Fruit fly (Drosophila melanogaster): ENCODE data around the gene CG33346.

Gene CG33346

DNA sequence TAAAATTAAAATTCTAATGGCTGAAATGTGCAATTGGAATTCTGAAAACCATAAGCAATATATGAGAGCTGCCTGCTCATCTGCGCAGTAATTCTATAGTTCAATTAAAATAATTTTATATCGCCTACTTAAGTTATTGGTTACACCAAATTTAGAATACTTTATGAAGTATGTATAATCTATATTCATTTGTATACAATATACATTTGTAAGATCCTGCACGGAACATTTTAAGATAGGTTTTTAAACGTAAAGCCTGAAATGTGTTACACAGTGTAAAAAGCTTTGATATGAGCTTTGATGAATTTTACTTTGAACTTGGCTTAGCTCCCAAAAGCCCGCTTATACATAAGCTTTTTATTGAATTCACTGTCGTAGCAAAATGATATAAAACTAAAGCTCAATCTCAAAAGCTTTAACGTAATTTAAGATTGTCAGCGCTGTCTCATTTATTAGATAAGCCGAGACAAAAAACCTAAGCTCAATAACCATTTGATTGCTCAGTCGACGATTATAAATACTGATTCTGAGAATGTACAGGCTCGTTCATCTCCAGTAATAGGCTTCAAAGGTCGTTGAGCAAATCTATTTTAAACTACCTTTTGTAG is 8.6 kb downstream of the CG33346 start:
- TF ChIP-seq Dll (optimal IDR thresholded peaks at IDR 0.05) (no peak), psq (optimal IDR thresholded peaks at IDR 0.05) (no peak), usp (GFP tag; optimal IDR thresholded peaks at IDR 0.05) (no peak), EcR (GFP tag; optimal IDR thresholded peaks at IDR 0.05) (no peak), CG8478 (optimal IDR thresholded peaks at IDR 0.05) (no peak), pan (optimal IDR thresholded peaks at IDR 0.05) (no peak)

DNA sequence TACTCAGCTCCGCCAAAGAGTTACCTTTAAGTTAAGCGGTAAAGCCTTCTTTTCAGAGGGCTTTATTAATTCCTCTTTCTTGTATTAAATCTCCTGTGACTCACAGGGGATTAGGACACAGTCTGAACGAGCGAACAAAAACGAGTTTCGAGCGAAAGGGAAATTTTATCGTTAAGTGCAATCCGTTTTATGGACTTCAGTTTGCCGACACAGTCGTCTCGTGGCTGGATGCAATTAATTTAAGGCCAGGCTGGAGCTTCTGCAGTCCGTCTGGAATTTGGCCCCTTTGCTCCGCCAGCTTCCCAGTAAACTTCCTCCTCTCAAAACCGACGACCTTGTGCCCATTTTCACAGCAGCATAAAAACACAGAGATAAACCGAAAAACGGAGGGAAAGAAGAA is 10.6 kb downstream of the CG33346 start:
- no peak for TF ChIP-seq usp (GFP tag; optimal IDR thresholded peaks at IDR 0.05)
- TF ChIP-seq psq (optimal IDR thresholded peaks at IDR 0.05), result no peak
- TF ChIP-seq Dll (optimal IDR thresholded peaks at IDR 0.05), result no peak
- TF ChIP-seq pan (optimal IDR thresholded peaks at IDR 0.05), result no peak
- TF ChIP-seq CG8478 (optimal IDR thresholded peaks at IDR 0.05), result no peak
- TF ChIP-seq EcR (GFP tag; optimal IDR thresholded peaks at IDR 0.05), result no peak

DNA sequence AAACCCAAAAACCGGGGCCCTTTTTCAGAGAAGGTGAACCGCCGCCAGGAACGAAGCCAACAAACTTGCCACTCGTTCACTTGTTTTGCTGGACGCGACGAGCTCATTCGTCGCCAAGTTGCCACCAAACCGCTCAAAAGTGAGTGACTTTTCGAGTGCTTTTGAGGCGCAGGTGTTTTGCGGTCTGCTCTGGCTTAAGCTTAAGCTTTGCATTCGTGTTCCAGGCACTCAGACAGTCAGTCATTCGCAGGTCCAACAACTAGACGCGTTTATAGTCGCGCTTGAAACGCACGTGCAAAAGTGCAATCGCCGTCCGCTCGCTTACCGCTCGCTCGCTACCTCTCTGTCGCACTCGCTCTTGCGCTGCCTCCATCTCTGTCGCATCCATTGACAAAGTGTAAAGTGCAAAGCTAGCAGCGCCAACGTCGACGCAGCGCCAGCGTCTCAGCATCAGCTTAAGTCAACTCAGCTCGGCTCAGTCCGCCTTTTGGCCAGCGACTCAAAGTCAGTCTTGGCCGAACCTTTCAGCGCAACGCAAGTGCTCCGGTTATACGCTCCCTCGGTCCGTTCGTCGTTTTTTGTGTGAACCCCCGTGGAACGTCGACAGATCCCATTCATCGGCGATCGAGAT is 12.9 kb downstream of the CG33346 start:
- TF ChIP-seq psq (optimal IDR thresholded peaks at IDR 0.05) (no peak), usp (GFP tag; optimal IDR thresholded peaks at IDR 0.05) (no peak), CG8478 (optimal IDR thresholded peaks at IDR 0.05) (no peak), EcR (GFP tag; optimal IDR thresholded peaks at IDR 0.05) (no peak), pan (optimal IDR thresholded peaks at IDR 0.05) (no peak), Dll (optimal IDR thresholded peaks at IDR 0.05) (no peak)

DNA sequence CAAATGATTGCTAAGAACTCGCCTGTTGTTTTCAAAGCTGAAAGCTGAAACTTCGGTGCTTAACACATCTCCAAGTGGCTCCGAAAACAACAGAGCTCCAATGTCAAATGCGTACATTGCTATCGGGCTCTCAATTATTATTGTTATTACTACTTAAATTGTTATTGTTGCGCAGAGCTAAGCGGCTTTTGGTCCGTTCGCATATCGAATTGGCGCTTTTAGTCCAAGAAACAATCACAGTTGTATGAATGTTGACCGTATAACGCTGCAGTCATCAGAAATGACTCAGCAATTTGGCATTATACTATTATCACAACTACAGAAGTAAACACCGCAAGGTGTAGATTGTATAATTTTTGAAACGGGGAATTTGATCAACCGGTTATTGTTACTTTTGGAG is 16.5 kb downstream of the CG33346 start:
- TF ChIP-seq usp (GFP tag; optimal IDR thresholded peaks at IDR 0.05) (no peak), Dll (optimal IDR thresholded peaks at IDR 0.05) (no peak)

DNA sequence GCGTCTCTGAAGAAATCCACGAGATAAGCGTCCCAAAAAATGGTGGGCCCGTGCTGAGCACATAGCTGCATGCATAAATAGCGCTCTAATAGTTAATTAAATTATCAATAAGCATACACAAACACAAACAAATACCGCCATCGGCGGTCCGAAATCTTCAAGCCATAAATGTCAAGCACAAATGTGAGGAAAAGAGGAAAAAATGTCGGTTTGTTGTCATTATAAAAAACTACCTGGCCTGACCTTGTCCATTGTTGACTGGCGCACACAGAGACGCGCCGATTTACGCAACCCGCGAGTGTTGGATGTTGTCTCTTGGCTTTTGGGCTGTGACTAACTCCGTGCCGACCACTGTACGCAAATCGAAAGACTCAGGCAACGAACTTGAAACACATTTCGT is 18.9 kb downstream of the CG33346 start:
- TF ChIP-seq Dll (optimal IDR thresholded peaks at IDR 0.05) (no peak), usp (GFP tag; optimal IDR thresholded peaks at IDR 0.05) (no peak), CG8478 (optimal IDR thresholded peaks at IDR 0.05) (no peak), psq (optimal IDR thresholded peaks at IDR 0.05) (no peak), pan (optimal IDR thresholded peaks at IDR 0.05) (no peak), EcR (GFP tag; optimal IDR thresholded peaks at IDR 0.05) (no peak)

DNA sequence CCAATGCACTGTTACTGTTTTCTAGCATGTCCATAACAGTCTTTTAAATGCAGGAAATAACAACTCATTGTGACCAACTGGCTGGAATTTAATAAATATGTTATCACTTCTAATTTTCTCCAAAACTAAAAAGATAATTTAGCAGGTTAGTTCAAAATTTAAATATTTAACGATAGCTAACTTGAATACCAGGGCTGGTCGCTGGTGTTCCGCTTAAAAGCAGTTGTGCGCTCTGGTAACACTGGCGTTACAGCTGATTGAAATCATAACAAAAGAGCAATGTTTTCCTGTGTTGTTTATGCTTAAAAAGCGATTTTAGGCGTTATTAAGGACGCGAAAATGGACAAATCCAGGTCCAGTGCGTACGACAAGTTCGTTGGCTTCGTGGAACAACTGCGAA is 27.0 kb downstream of the CG33346 start, which contains the start of gene htt:
htt (plus strand) TSS at position 250 of the 400 bp plus-strand sequence.
- TF ChIP-seq CG8478 (optimal IDR thresholded peaks at IDR 0.05) (no peak), Dll (optimal IDR thresholded peaks at IDR 0.05) (no peak), usp (GFP tag; optimal IDR thresholded peaks at IDR 0.05) (no peak), psq (optimal IDR thresholded peaks at IDR 0.05) (no peak), EcR (GFP tag; optimal IDR thresholded peaks at IDR 0.05) (no peak), pan (optimal IDR thresholded peaks at IDR 0.05) (no peak)
